Worm (Caenorhabditis elegans) whole organism, late embryonic: ENCODE results near the gene mth-1.

ENCODE experiments used
- C08G9.2 ChIP-seq: sonication (generic microtip); optimal IDR thresholded peaks from 2 replicates; lab custom pipeline; 2016; ENCODE audit warnings: mild to moderate bottlenecking, missing genetic modification characterization, moderate library complexity, missing compliant biosample characterization
- T23F11.4 ChIP-seq: fragments of 200-800 bp; sonication (Bioruptor generic); optimal IDR thresholded peaks from 2 replicates; lab custom pipeline; 2018; ENCODE audit warnings: mild to moderate bottlenecking, missing genetic modification characterization, missing compliant biosample characterization
- Y22D7AL.16 ChIP-seq: sonication (generic microtip); optimal IDR thresholded peaks from 2 replicates; lab custom pipeline; 2016; ENCODE audit warnings: missing genetic modification characterization, missing compliant biosample characterization
- ama-1 ChIP-seq: fragments of 150-350 bp; optimal IDR thresholded peaks from 2 replicates; lab custom pipeline; 2014
- ceh-18 ChIP-seq: sonication (generic microtip); optimal IDR thresholded peaks from 2 replicates; lab custom pipeline; 2016; ENCODE audit warnings: missing genetic modification characterization, missing compliant biosample characterization
- ceh-19 ChIP-seq: fragments of 200-800 bp; sonication (Bioruptor generic); optimal IDR thresholded peaks from 2 replicates; lab custom pipeline; 2018; ENCODE audit warnings: mild to moderate bottlenecking, missing genetic modification characterization, missing compliant biosample characterization
- ceh-24 ChIP-seq: sonication (generic microtip); optimal IDR thresholded peaks from 2 replicates; lab custom pipeline; 2016; ENCODE audit warnings: mild to moderate bottlenecking, missing genetic modification characterization, missing compliant biosample characterization
- ceh-30 ChIP-seq: fragments of 150-350 bp; optimal IDR thresholded peaks from 2 replicates; lab custom pipeline; 2014; ENCODE audit warnings: missing biosample characterization, missing genetic modification characterization
- ceh-34 ChIP-seq: sonication (generic microtip); optimal IDR thresholded peaks from 2 replicates; lab custom pipeline; 2016; ENCODE audit warnings: mild to moderate bottlenecking, missing genetic modification characterization, missing compliant biosample characterization
- ceh-6 ChIP-seq: fragments of 200-800 bp; sonication (Bioruptor generic); optimal IDR thresholded peaks from 2 replicates; lab custom pipeline; 2018; ENCODE audit warnings: mild to moderate bottlenecking, missing genetic modification characterization, missing compliant biosample characterization
- dmd-4 ChIP-seq: sonication (generic microtip); optimal IDR thresholded peaks from 2 replicates; lab custom pipeline; 2016; ENCODE audit warnings: borderline replicate concordance, missing genetic modification characterization, missing compliant biosample characterization
- dve-1 ChIP-seq: sonication (generic microtip); optimal IDR thresholded peaks from 2 replicates; lab custom pipeline; 2017; ENCODE audit warnings: antibody characterized with exemption, mild to moderate bottlenecking, missing genetic modification characterization, missing compliant biosample characterization
- elt-4 ChIP-seq: sonication (generic microtip); optimal IDR thresholded peaks from 2 replicates; lab custom pipeline; 2016; ENCODE audit warnings: missing genetic modification characterization, missing compliant biosample characterization
- ets-4 ChIP-seq: sonication (generic microtip); optimal IDR thresholded peaks from 2 replicates; lab custom pipeline; 2016; ENCODE audit warnings: missing genetic modification characterization, missing compliant biosample characterization
- fax-1 ChIP-seq: sonication (generic microtip); optimal IDR thresholded peaks from 2 replicates; lab custom pipeline; 2016; ENCODE audit warnings: missing genotype, missing genetic modification characterization, missing compliant biosample characterization
- fkh-6 ChIP-seq: sonication (generic microtip); optimal IDR thresholded peaks from 2 replicates; lab custom pipeline; 2016; ENCODE audit warnings: missing genetic modification characterization, missing compliant biosample characterization
- hlh-13 ChIP-seq: fragments of 200-800 bp; sonication (Bioruptor generic); optimal IDR thresholded peaks from 2 replicates; lab custom pipeline; 2018; ENCODE audit warnings: mild to moderate bottlenecking, missing genetic modification characterization, missing compliant biosample characterization
- hlh-30 ChIP-seq: sonication (generic microtip); optimal IDR thresholded peaks from 2 replicates; lab custom pipeline; 2017; ENCODE audit warnings: antibody characterized with exemption, missing genetic modification characterization, missing compliant biosample characterization; ENCODE audit not compliant: insufficient read depth
- hlh-6 ChIP-seq: sonication (generic microtip); optimal IDR thresholded peaks from 2 replicates; lab custom pipeline; 2016; ENCODE audit warnings: missing genotype, missing genetic modification characterization, missing compliant biosample characterization
- hlh-8 ChIP-seq: sonication (generic microtip); optimal IDR thresholded peaks from 2 replicates; lab custom pipeline; 2016; ENCODE audit warnings: missing genotype, missing genetic modification characterization, missing compliant biosample characterization
- lin-11 ChIP-seq: fragments of 200-800 bp; sonication (Bioruptor generic); optimal IDR thresholded peaks from 2 replicates; lab custom pipeline; 2018; ENCODE audit warnings: mild to moderate bottlenecking, missing genetic modification characterization, missing compliant biosample characterization
- madf-2 ChIP-seq: sonication (generic microtip); optimal IDR thresholded peaks from 2 replicates; lab custom pipeline; 2017; ENCODE audit warnings: missing genetic modification characterization, missing compliant biosample characterization
- mec-3 ChIP-seq: sonication (generic microtip); optimal IDR thresholded peaks from 2 replicates; lab custom pipeline; 2016; ENCODE audit warnings: borderline replicate concordance, missing genetic modification characterization, missing compliant biosample characterization
- nfya-1 ChIP-seq: sonication (generic microtip); optimal IDR thresholded peaks from 2 replicates; lab custom pipeline; 2017; ENCODE audit warnings: missing genetic modification characterization, mild to moderate bottlenecking, missing compliant biosample characterization, antibody characterized with exemption, moderate library complexity
- nhr-11 ChIP-seq: fragments of 150-350 bp; optimal IDR thresholded peaks from 2 replicates; lab custom pipeline; 2014; ENCODE audit warnings: missing biosample characterization, missing genetic modification characterization
- npax-4 ChIP-seq: sonication (generic microtip); optimal IDR thresholded peaks from 2 replicates; lab custom pipeline; 2016; ENCODE audit warnings: missing genetic modification characterization, missing compliant biosample characterization
- odd-2 ChIP-seq: sonication (generic microtip); optimal IDR thresholded peaks from 2 replicates; lab custom pipeline; 2017; ENCODE audit warnings: antibody characterized with exemption, mild to moderate bottlenecking, missing genetic modification characterization, missing compliant biosample characterization
- pag-3 ChIP-seq: sonication (generic microtip); optimal IDR thresholded peaks from 2 replicates; lab custom pipeline; 2016; ENCODE audit warnings: missing compliant biosample characterization, missing genetic modification characterization, borderline replicate concordance
- pat-9 ChIP-seq: fragments of 200-800 bp; sonication (Bioruptor generic); optimal IDR thresholded peaks from 2 replicates; lab custom pipeline; 2018; ENCODE audit warnings: mild to moderate bottlenecking, missing genetic modification characterization, moderate library complexity, missing compliant biosample characterization
- rnt-1 ChIP-seq: sonication (generic microtip); optimal IDR thresholded peaks from 2 replicates; lab custom pipeline; 2016; ENCODE audit warnings: missing genetic modification characterization, missing compliant biosample characterization
- sdc-2 ChIP-seq: sonication (generic microtip); optimal IDR thresholded peaks from 2 replicates; lab custom pipeline; 2016; ENCODE audit warnings: missing genotype, missing genetic modification characterization, missing compliant biosample characterization
- tbx-2 ChIP-seq: sonication (generic microtip); optimal IDR thresholded peaks from 2 replicates; lab custom pipeline; 2016; ENCODE audit warnings: missing genetic modification characterization, missing compliant biosample characterization
- tbx-7 ChIP-seq: sonication (generic microtip); optimal IDR thresholded peaks from 2 replicates; lab custom pipeline; 2016; ENCODE audit warnings: missing genotype, missing genetic modification characterization, missing compliant biosample characterization
- zip-5 ChIP-seq: sonication (generic microtip); optimal IDR thresholded peaks from 2 replicates; lab custom pipeline; 2016; ENCODE audit warnings: missing genetic modification characterization, missing compliant biosample characterization

The mth-1 gene

DNA sequence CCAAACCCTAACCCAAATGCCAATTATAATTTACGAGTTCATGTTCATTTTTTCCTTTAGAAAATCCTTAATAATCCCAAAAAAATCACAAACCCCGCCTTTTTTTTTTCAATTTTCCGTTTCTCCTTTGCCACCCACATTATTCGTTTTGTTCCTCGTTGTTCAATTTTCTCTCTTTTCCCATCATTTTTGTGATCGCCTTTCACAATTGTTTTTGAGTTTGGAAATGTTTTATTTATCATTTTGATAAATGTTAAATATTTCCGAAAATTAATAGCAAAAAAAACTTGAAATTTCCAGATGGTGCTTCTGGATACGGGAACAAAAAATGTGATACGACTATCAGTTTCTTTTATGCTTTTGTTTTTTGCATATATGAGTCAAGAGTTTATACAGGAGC lies 11.7 kb upstream of the mth-1 start, which contains the start of gene F31D5.2:
Gene F31D5.2 (plus strand): TSS at position 301 of the 400 bp plus-strand sequence.
- TF ChIP-seq tbx-7: no peak
- no peak for TF ChIP-seq odd-2
- no peak for TF ChIP-seq mec-3
- TF ChIP-seq pag-3 (tag; lab: Kevin White, UChicago): no peak
- TF ChIP-seq pat-9 (tag; lab: Kevin White, UChicago): no peak
- no peak for TF ChIP-seq ceh-24 (tag; lab: Kevin White, UChicago)
- TF ChIP-seq fkh-6 (tag; lab: Kevin White, UChicago): no peak
- no peak for TF ChIP-seq dve-1 (tag; lab: Kevin White, UChicago)
- no peak for TF ChIP-seq hlh-30 (tag; lab: Kevin White, UChicago)
- no peak for TF ChIP-seq nfya-1 (tag; lab: Kevin White, UChicago)
- no peak for TF ChIP-seq Y22D7AL.16 (tag; lab: Kevin White, UChicago)
- no peak for TF ChIP-seq hlh-8 (tag; lab: Kevin White, UChicago)
- no peak for TF ChIP-seq zip-5 (tag; lab: Kevin White, UChicago)
- no peak for TF ChIP-seq sdc-2
- no peak for TF ChIP-seq nhr-11

DNA sequence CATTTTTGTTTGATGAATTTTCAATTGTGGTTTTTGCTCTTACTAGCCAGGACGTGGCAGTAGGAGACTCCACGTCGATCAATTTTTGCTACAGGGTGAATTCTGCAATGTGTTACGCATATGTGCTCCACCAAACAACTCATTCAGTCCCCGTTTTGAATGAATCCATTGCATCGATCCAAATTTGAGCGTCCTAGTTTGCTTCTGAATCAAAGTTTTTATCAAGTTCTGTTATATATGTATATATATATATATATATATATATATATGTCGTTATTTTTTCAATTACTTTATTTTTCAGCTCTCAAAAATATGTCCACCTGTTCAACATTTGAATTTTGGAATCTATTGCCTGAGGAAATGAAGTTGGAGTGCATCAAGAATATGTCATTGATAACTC lies 7.5 kb upstream of the mth-1 start, which contains the start of gene F31D5.7:
Gene F31D5.7 (plus strand): TSS at position 301 of the 400 bp plus-strand sequence.
- TF ChIP-seq ama-1 (lab: Kevin White, UChicago) (no peak), fax-1 (no peak), C08G9.2 (no peak), lin-11 (tag; lab: Kevin White, UChicago) (no peak), tbx-2 (tag; lab: Kevin White, UChicago) (no peak), ceh-30 (tag; lab: Kevin White, UChicago) (no peak), ceh-6 (GFP tag; lab: Kevin White, UChicago) (no peak), ceh-18 (tag; lab: Kevin White, UChicago) (no peak)

DNA sequence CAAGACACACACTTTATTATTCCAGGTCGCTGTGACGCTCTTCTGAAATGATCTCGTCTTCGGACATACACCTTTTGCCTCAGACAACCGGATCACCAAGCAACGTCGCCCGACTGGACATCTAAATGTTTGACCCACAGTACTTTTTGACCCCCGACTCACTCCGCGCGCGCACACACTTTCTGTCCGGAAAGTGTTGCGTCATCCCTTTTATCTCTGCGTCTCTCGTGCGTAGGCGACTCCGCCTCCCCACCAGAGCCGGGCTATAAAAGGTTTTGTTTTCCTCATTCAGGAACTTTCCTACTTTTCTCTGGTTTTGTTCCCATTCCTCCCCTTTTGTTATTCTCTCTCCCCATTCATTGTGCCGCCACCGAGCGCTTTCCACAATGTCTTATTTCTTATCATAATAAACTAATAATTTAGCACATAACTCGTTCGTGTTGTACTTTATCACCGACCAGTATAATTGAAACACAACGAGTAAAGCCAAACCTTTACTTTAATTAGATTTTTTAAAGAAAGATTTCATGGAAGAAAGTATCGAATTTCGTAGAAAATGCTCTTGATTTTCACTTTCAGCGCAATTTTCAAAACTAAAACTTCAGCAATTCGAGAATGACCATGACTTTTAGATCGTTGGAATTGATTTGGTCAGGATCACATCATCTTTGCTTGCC lies 5.6 kb upstream of the mth-1 start, which contains the start of gene F31D5.6:
Gene F31D5.6 (plus strand): TSS at position 627 of the 677 bp plus-strand sequence.
- TF ChIP-seq Y22D7AL.16 (tag; lab: Kevin White, UChicago) (no peak), hlh-6 (tag; lab: Kevin White, UChicago) (no peak), pat-9 (tag; lab: Kevin White, UChicago) (no peak), ceh-24 (tag; lab: Kevin White, UChicago) (no peak), ama-1 (lab: Kevin White, UChicago) (no peak), ets-4 (no peak), npax-4 (no peak), ceh-19 (GFP tag; lab: Kevin White, UChicago) (no peak), C08G9.2 (no peak), dmd-4 (tag; lab: Kevin White, UChicago) (no peak), hlh-13 (GFP tag; lab: Kevin White, UChicago) (no peak), madf-2 (tag; lab: Kevin White, UChicago) (no peak), elt-4 (no peak), rnt-1 (tag; lab: Kevin White, UChicago) (no peak), ceh-18 (tag; lab: Kevin White, UChicago) (no peak), T23F11.4 (GFP tag; lab: Kevin White, UChicago) (no peak), odd-2 (no peak)
- TF ChIP-seq, all 69 proteins: peak for 0

ce11 chrII:4194127-4194526 lies 9.5 kb downstream of the mth-1 start, which contains the start of gene mth-2:
mth-2 (minus strand) TSS chrII:4194314.
- no peak for TF ChIP-seq sdc-2
- TF ChIP-seq nfya-1 (tag; lab: Kevin White, UChicago): no peak
- no peak for TF ChIP-seq ceh-34
- TF ChIP-seq, all 69 proteins: peak for 0
